Worm (Caenorhabditis elegans) whole organism, young adult: ENCODE data around the gene T19D12.4.

Experiments
- B0035.1 ChIP-seq: sonication (generic microtip); optimal IDR thresholded peaks from 2 replicates; lab custom pipeline; 2016; ENCODE audit warnings: missing genetic modification characterization, mild to moderate bottlenecking, missing compliant biosample characterization, missing genotype, missing genetic modification reagents
- B0336.3 ChIP-seq: fragments of 200-800 bp; sonication (Bioruptor generic); IDR thresholded peaks from 2 replicates; pipeline ENCODE4 v1.3.6; 2022; ENCODE audit warnings: missing genetic modification characterization, missing compliant biosample characterization
- C06A6.2 ChIP-seq: fragments of 200-800 bp; sonication (Bioruptor generic); conservative IDR thresholded peaks from 2 replicates; pipeline ENCODE4 v1.3.6; 2022; ENCODE audit warnings: missing genetic modification characterization, missing compliant biosample characterization
- F52B5.7 ChIP-seq: sonication (generic microtip); optimal IDR thresholded peaks from 2 replicates; lab custom pipeline; 2016; ENCODE audit warnings: mild to moderate bottlenecking, missing genetic modification characterization, missing compliant biosample characterization
- K11D2.4 ChIP-seq: fragments of 200-800 bp; sonication (Bioruptor generic); IDR thresholded peaks from 2 replicates; pipeline ENCODE4 v1.3.6; 2022; ENCODE audit warnings: missing genetic modification reagents, missing genetic modification characterization, missing compliant biosample characterization
- T26A5.8 ChIP-seq: sonication (generic microtip); optimal IDR thresholded peaks from 2 replicates; lab custom pipeline; 2016; ENCODE audit warnings: missing genetic modification characterization, missing compliant biosample characterization
- akir-1 ChIP-seq: fragments of 200-800 bp; sonication (Bioruptor generic); optimal IDR thresholded peaks from 2 replicates; lab custom pipeline; 2018; ENCODE audit warnings: mild to moderate bottlenecking, missing genetic modification characterization, moderate library complexity, missing compliant biosample characterization
- athp-1 ChIP-seq: sonication (generic microtip); optimal IDR thresholded peaks from 2 replicates; lab custom pipeline; 2017; ENCODE audit warnings: mild to moderate bottlenecking, missing genetic modification characterization, missing compliant biosample characterization
- bed-1 ChIP-seq: fragments of 200-800 bp; sonication (Bioruptor generic); IDR thresholded peaks from 2 replicates; pipeline ENCODE4 v1.3.6; 2022; ENCODE audit warnings: missing genetic modification reagents, missing genetic modification characterization, missing compliant biosample characterization
- cebp-1 ChIP-seq, 2 experiments: fragments of 200-800 bp in 1 of 2; sonication (Bioruptor generic) in 1 of 2; sonication (generic microtip) in 1 of 2; IDR thresholded peaks in 1 of 2; optimal IDR thresholded peaks in 1 of 2; 2 replicates each; pipeline versions ENCODE4 v1.3.6 to Lab custom; 2017 to 2022; ENCODE audit warnings: missing compliant biosample characterization in 2 of 2, missing genetic modification characterization in 2 of 2, mild to moderate bottlenecking in 1 of 2, missing genetic modification reagents in 1 of 2, moderate library complexity in 1 of 2
- cebp-2 ChIP-seq: fragments of 200-800 bp; sonication (Bioruptor generic); IDR thresholded peaks from 2 replicates; pipeline ENCODE4 v1.3.6; 2022; ENCODE audit warnings: missing genetic modification characterization, missing compliant biosample characterization
- ceh-27 ChIP-seq: fragments of 200-800 bp; sonication (Bioruptor generic); optimal IDR thresholded peaks from 2 replicates; lab custom pipeline; 2018; ENCODE audit warnings: mild to moderate bottlenecking, missing genetic modification characterization, moderate library complexity, missing compliant biosample characterization
- ceh-91 ChIP-seq: fragments of 200-800 bp; sonication (Bioruptor generic); IDR thresholded peaks from 2 replicates; pipeline ENCODE4 v1.3.6; 2022; ENCODE audit warnings: missing genetic modification reagents, missing genetic modification characterization, missing compliant biosample characterization
- die-1 ChIP-seq: sonication (generic microtip); optimal IDR thresholded peaks from 2 replicates; lab custom pipeline; 2016; ENCODE audit warnings: missing genotype, mild to moderate bottlenecking, missing genetic modification characterization, missing compliant biosample characterization
- dpl-1 ChIP-seq: fragments of 150-350 bp; optimal IDR thresholded peaks from 2 replicates; lab custom pipeline; 2014; ENCODE audit warnings: missing biosample characterization, missing genetic modification reagents, missing genetic modification characterization
- fkh-3 ChIP-seq: sonication (generic microtip); optimal IDR thresholded peaks from 2 replicates; lab custom pipeline; 2016; ENCODE audit warnings: mild to moderate bottlenecking, missing genetic modification characterization, missing compliant biosample characterization
- gei-17 ChIP-seq: fragments of 200-800 bp; sonication (Bioruptor generic); optimal IDR thresholded peaks from 2 replicates; lab custom pipeline; 2018; ENCODE audit warnings: mild to moderate bottlenecking, missing genetic modification characterization, missing compliant biosample characterization
- hlh-26 ChIP-seq: fragments of 200-800 bp; sonication (Bioruptor generic); conservative IDR thresholded peaks from 2 replicates; pipeline ENCODE4 v1.3.6; 2022; ENCODE audit warnings: missing genetic modification reagents, missing genetic modification characterization, missing compliant biosample characterization
- hmg-1.2 ChIP-seq: fragments of 200-800 bp; sonication (Bioruptor generic); IDR thresholded peaks from 2 replicates; pipeline ENCODE4 v1.3.6; 2022; ENCODE audit warnings: missing genetic modification reagents, missing genetic modification characterization, missing compliant biosample characterization
- hrde-1 ChIP-seq: sonication (generic microtip); optimal IDR thresholded peaks from 2 replicates; lab custom pipeline; 2016; ENCODE audit warnings: missing genetic modification characterization, mild to moderate bottlenecking, missing compliant biosample characterization, moderate library complexity, missing genotype, missing genetic modification reagents, borderline replicate concordance
- hsf-1 ChIP-seq: fragments of 200-800 bp; sonication (Bioruptor generic); IDR thresholded peaks from 2 replicates; pipeline ENCODE4 v1.3.6; 2022; ENCODE audit warnings: missing genetic modification reagents, missing genetic modification characterization, missing compliant biosample characterization
- let-526 ChIP-seq: fragments of 200-800 bp; sonication (Bioruptor generic); IDR thresholded peaks from 2 replicates; pipeline ENCODE4 v1.3.6; 2022; ENCODE audit warnings: missing genetic modification reagents, missing genetic modification characterization, missing compliant biosample characterization
- lin-35 ChIP-seq, 3 experiments: fragments of 150-350 bp in 2 of 3; sonication (generic microtip) in 1 of 3; optimal IDR thresholded peaks; 2 replicates each; lab custom pipeline; 2014 to 2018; ENCODE audit warnings: missing biosample characterization in 3 of 3, missing genetic modification characterization in 3 of 3, missing genetic modification reagents in 3 of 3
- lin-54 ChIP-seq: fragments of 200-800 bp; sonication (Bioruptor generic); optimal IDR thresholded peaks from 2 replicates; lab custom pipeline; 2018; ENCODE audit warnings: mild to moderate bottlenecking, missing genetic modification characterization, missing compliant biosample characterization
- lsy-27 ChIP-seq: sonication (generic microtip); optimal IDR thresholded peaks from 2 replicates; lab custom pipeline; 2017; ENCODE audit warnings: missing genetic modification characterization, mild to moderate bottlenecking, missing compliant biosample characterization, antibody characterized with exemption, missing genotype, borderline replicate concordance; ENCODE audit not compliant: insufficient read depth
- madf-6 ChIP-seq: fragments of 200-800 bp; sonication (Bioruptor generic); IDR thresholded peaks from 2 replicates; pipeline ENCODE4 v1.3.6; 2022; ENCODE audit warnings: missing genetic modification reagents, missing genetic modification characterization, missing compliant biosample characterization
- madf-8 ChIP-seq: fragments of 200-800 bp; sonication (Bioruptor generic); conservative IDR thresholded peaks from 2 replicates; pipeline ENCODE4 v1.3.6; 2022; ENCODE audit warnings: missing genetic modification reagents, missing genetic modification characterization, missing compliant biosample characterization
- mes-4 ChIP-seq: sonication (generic microtip); optimal IDR thresholded peaks from 2 replicates; lab custom pipeline; 2016; ENCODE audit warnings: missing genotype, missing genetic modification characterization, missing compliant biosample characterization
- nfya-1 ChIP-seq: sonication (generic microtip); optimal IDR thresholded peaks from 2 replicates; lab custom pipeline; 2017; ENCODE audit warnings: antibody characterized with exemption, missing compliant biosample characterization, missing genetic modification characterization, borderline replicate concordance; ENCODE audit not compliant: insufficient read depth
- nfya-2 ChIP-seq: fragments of 200-800 bp; sonication (Bioruptor generic); IDR thresholded peaks from 2 replicates; pipeline ENCODE4 v1.3.6; 2022; ENCODE audit warnings: missing genetic modification reagents, missing genetic modification characterization, missing compliant biosample characterization
- nfyb-1 ChIP-seq: fragments of 200-800 bp; sonication (Bioruptor generic); IDR thresholded peaks from 2 replicates; pipeline ENCODE4 v1.3.6; 2022; ENCODE audit warnings: missing genetic modification reagents, missing genetic modification characterization, missing compliant biosample characterization
- nhr-27 ChIP-seq: fragments of 200-800 bp; sonication (Bioruptor generic); optimal IDR thresholded peaks from 2 replicates; lab custom pipeline; 2018; ENCODE audit warnings: mild to moderate bottlenecking, missing genetic modification characterization, moderate library complexity, missing compliant biosample characterization
- nhr-80 ChIP-seq: sonication (generic microtip); optimal IDR thresholded peaks from 2 replicates; lab custom pipeline; 2016; ENCODE audit warnings: missing genetic modification characterization, missing compliant biosample characterization
- pha-4 ChIP-seq: fragments of 150-350 bp; sonication (generic microtip); optimal IDR thresholded peaks from 2 replicates; lab custom pipeline; 2014; ENCODE audit warnings: missing biosample characterization, missing genetic modification reagents, missing genetic modification characterization
- rec-8 ChIP-seq, 2 experiments: sonication (generic microtip); optimal IDR thresholded peaks; 2 replicates each; lab custom pipeline; 2016; ENCODE audit warnings: mild to moderate bottlenecking in 2 of 2, missing genetic modification characterization in 2 of 2, missing genetic modification reagents in 2 of 2, missing genotype in 2 of 2, missing biosample characterization in 1 of 2, missing compliant biosample characterization in 1 of 2, moderate library complexity in 1 of 2
- rpc-1 ChIP-seq, 2 experiments: fragments of 150-350 bp in 1 of 2; sonication (generic microtip) in 1 of 2; optimal IDR thresholded peaks; 2 replicates each; lab custom pipeline; 2014 to 2018; ENCODE audit warnings: missing biosample characterization in 1 of 2, missing genetic modification characterization in 1 of 2, missing genetic modification reagents in 1 of 2, missing genotype in 1 of 2
- sdz-38 ChIP-seq: sonication (generic microtip); optimal IDR thresholded peaks from 2 replicates; lab custom pipeline; 2016; ENCODE audit warnings: missing genotype, missing genetic modification characterization, missing compliant biosample characterization
- sea-2 ChIP-seq: fragments of 200-800 bp; sonication (Bioruptor generic); IDR thresholded peaks from 2 replicates; pipeline ENCODE4 v1.3.6; 2022; ENCODE audit warnings: missing genetic modification characterization, missing compliant biosample characterization
- snpc-1.3 ChIP-seq: sonication (generic microtip); optimal IDR thresholded peaks from 2 replicates; lab custom pipeline; 2017; ENCODE audit warnings: missing genetic modification characterization, mild to moderate bottlenecking, missing compliant biosample characterization, antibody characterized with exemption, moderate library complexity, missing genotype, missing genetic modification reagents; ENCODE audit not compliant: insufficient read depth
- snpc-3.4 ChIP-seq: sonication (generic microtip); optimal IDR thresholded peaks from 2 replicates; lab custom pipeline; 2017; ENCODE audit warnings: missing genetic modification characterization, mild to moderate bottlenecking, missing compliant biosample characterization, antibody characterized with exemption, moderate library complexity, missing genotype, missing genetic modification reagents
- somi-1 ChIP-seq: fragments of 200-800 bp; sonication (Bioruptor generic); optimal IDR thresholded peaks from 2 replicates; lab custom pipeline; 2018; ENCODE audit warnings: mild to moderate bottlenecking, missing genetic modification characterization, missing compliant biosample characterization
- unc-130 ChIP-seq: sonication (generic microtip); optimal IDR thresholded peaks from 2 replicates; lab custom pipeline; 2016; ENCODE audit warnings: missing genetic modification reagents, missing genetic modification characterization, missing compliant biosample characterization
- unc-62 ChIP-seq: fragments of 150-350 bp; optimal IDR thresholded peaks from 2 replicates; lab custom pipeline; 2014; ENCODE audit warnings: missing biosample characterization, missing genetic modification reagents, missing genetic modification characterization
- zfh-2 ChIP-seq: fragments of 200-800 bp; sonication (Bioruptor generic); conservative IDR thresholded peaks from 2 replicates; pipeline ENCODE4 v1.3.6; 2022; ENCODE audit warnings: missing genetic modification reagents, missing genetic modification characterization, missing compliant biosample characterization
- zim-3 ChIP-seq: sonication (generic microtip); optimal IDR thresholded peaks from 2 replicates; lab custom pipeline; 2017; ENCODE audit warnings: mild to moderate bottlenecking, missing genetic modification characterization, moderate library complexity, missing compliant biosample characterization
- ztf-18 ChIP-seq: sonication (generic microtip); optimal IDR thresholded peaks from 2 replicates; lab custom pipeline; 2016; ENCODE audit warnings: missing genotype, mild to moderate bottlenecking, missing genetic modification characterization, missing compliant biosample characterization

T19D12.4 gene

ce11 chrII:6587264-6587870 lies 43.5 kb upstream of the T19D12.4 start, which contains the start of gene C56C10.7 (continued):
- TF ChIP-seq madf-8 (GFP tag; lab: Robert Waterston, UW) (peak; percentile 39; the same call in 1 of the 2 replicates), hrde-1 (tag; lab: Kevin White, UChicago) (peak; percentile 62), nhr-27 (tag; lab: Kevin White, UChicago) (peak; percentile 49), dpl-1 (GFP tag; lab: Kevin White, UChicago) (no peak), lsy-27 (no peak), hsf-1 (peak; percentile 88), rpc-1 (optimal IDR thresholded peaks at IDR 0.05; lab: Kevin White, UChicago) (no peak), rpc-1 (tag; optimal IDR thresholded peaks at IDR 0.05; lab: Kevin White, UChicago) (no peak), lin-35 (GFP tag; optimal IDR thresholded peaks at IDR 0.05; lab: Kevin White, UChicago) (no peak), somi-1 (no peak), die-1 (peak; percentile 38), athp-1 (tag; lab: Kevin White, UChicago) (peak; percentile 76), zfh-2 (no peak), fkh-3 (no peak), lin-54 (GFP tag; lab: Kevin White, UChicago) (peak; percentile 79), zim-3 (tag; lab: Kevin White, UChicago) (no peak), unc-62 (no peak), let-526 (GFP tag; lab: Robert Waterston, UW) (no peak), cebp-1 (GFP tag; IDR thresholded peaks at IDR 0.05; lab: Robert Waterston, UW) (no peak), cebp-1 (tag; optimal IDR thresholded peaks at IDR 0.05; lab: Kevin White, UChicago) (peak; percentile 54), nhr-80 (tag; lab: Kevin White, UChicago) (no peak), nfya-1 (no peak), K11D2.4 (GFP tag; lab: Robert Waterston, UW) (no peak), nfyb-1 (GFP tag; lab: Robert Waterston, UW) (peak; percentile 69; the same call in 1 of the 2 replicates), pha-4 (no peak), T26A5.8 (tag; lab: Kevin White, UChicago) (no peak), ceh-27 (GFP tag; lab: Kevin White, UChicago) (no peak), gei-17 (GFP tag; lab: Kevin White, UChicago) (no peak), sdz-38 (no peak), sea-2 (no peak), B0035.1 (tag; lab: Kevin White, UChicago) (peak; percentile 29), rec-8 (tag; optimal IDR thresholded peaks at IDR 0.05; lab: Kevin White, UChicago) (no peak), ztf-18 (peak; percentile 24), nfya-2 (GFP tag; lab: Robert Waterston, UW) (peak; percentile 63; the same call in 1 of the 2 replicates), hmg-1.2 (GFP tag; lab: Robert Waterston, UW) (peak; percentile 49), F52B5.7 (tag; lab: Kevin White, UChicago) (peak; percentile 36), ceh-91 (GFP tag; lab: Robert Waterston, UW) (no peak), madf-6 (GFP tag; lab: Robert Waterston, UW) (peak; percentile 89), C06A6.2 (GFP tag; lab: Robert Waterston, UW) (no peak), akir-1 (GFP tag; lab: Kevin White, UChicago) (no peak), unc-130 (GFP tag; lab: Kevin White, UChicago) (peak; percentile 57), snpc-3.4 (tag; lab: Kevin White, UChicago) (peak; percentile 76), B0336.3 (GFP tag; lab: Robert Waterston, UW) (peak; percentile 94), hlh-26 (GFP tag; lab: Robert Waterston, UW) (no peak), snpc-1.3 (tag; lab: Kevin White, UChicago) (peak; percentile 67), bed-1 (GFP tag; lab: Robert Waterston, UW) (peak; percentile 68; the same call in 1 of the 2 replicates), cebp-2 (peak; percentile 78; the same call in 1 of the 2 replicates), mes-4 (peak; percentile 13)
